Worm (Caenorhabditis elegans) whole organism, midembryonic: Measurements from ENCODE around the gene Y79H2A.4.

Experiments
- T22C8.4 ChIP-seq: fragments of 200-800 bp; sonication (Bioruptor generic); IDR thresholded peaks from 2 replicates; pipeline ENCODE4 v1.3.6; 2022; ENCODE audit warnings: missing genetic modification characterization, missing compliant biosample characterization
- cog-1 ChIP-seq: sonication (generic microtip); optimal IDR thresholded peaks from 2 replicates; lab custom pipeline; 2016; ENCODE audit warnings: missing genetic modification characterization, missing compliant biosample characterization
- flt-1 ChIP-seq: fragments of 200-800 bp; sonication (Bioruptor generic); IDR thresholded peaks from 2 replicates; pipeline ENCODE4 v1.3.6; 2022; ENCODE audit warnings: missing genetic modification characterization, missing compliant biosample characterization
- klf-2 ChIP-seq: fragments of 200-800 bp; sonication (Bioruptor generic); conservative IDR thresholded peaks from 2 replicates; pipeline ENCODE4 v1.3.6; 2022; ENCODE audit warnings: missing genetic modification reagents, missing genetic modification characterization, missing compliant biosample characterization
- med-1 ChIP-seq: sonication (generic microtip); optimal IDR thresholded peaks from 2 replicates; lab custom pipeline; 2017; ENCODE audit warnings: missing genetic modification characterization, mild to moderate bottlenecking, missing compliant biosample characterization, antibody characterized with exemption, missing genetic modification reagents; ENCODE audit not compliant: insufficient read depth
- ref-1 ChIP-seq: fragments of 200-800 bp; sonication (Bioruptor generic); conservative IDR thresholded peaks from 2 replicates; pipeline ENCODE4 v1.3.6; 2022; ENCODE audit warnings: missing genetic modification reagents, missing genetic modification characterization, missing compliant biosample characterization
- tab-1 ChIP-seq: fragments of 200-800 bp; sonication (Bioruptor generic); IDR thresholded peaks from 2 replicates; pipeline ENCODE4 v1.3.6; 2022; ENCODE audit warnings: missing genetic modification characterization, missing compliant biosample characterization
- ztf-23 ChIP-seq: fragments of 200-800 bp; sonication (Bioruptor generic); IDR thresholded peaks from 2 replicates; pipeline ENCODE4 v1.3.6; 2022; ENCODE audit warnings: missing genetic modification reagents, missing genetic modification characterization, missing compliant biosample characterization
- ztf-29 ChIP-seq: fragments of 200-800 bp; sonication (Bioruptor generic); IDR thresholded peaks from 2 replicates; pipeline ENCODE4 v1.3.6; 2022; ENCODE audit warnings: missing genetic modification reagents, missing genetic modification characterization, missing compliant biosample characterization

- TF ChIP-seq ztf-23 (GFP tag; lab: Robert Waterston, UW), result no peak
- TF ChIP-seq flt-1 (GFP tag; lab: Robert Waterston, UW), result no peak
- no peak for TF ChIP-seq cog-1 (tag; lab: Kevin White, UChicago)
- TF ChIP-seq med-1 (GFP tag; lab: Kevin White, UChicago), result no peak
- TF ChIP-seq ztf-29 (GFP tag; lab: Robert Waterston, UW), result no peak
- TF ChIP-seq ref-1 (GFP tag; lab: Robert Waterston, UW), result no peak
- no peak for TF ChIP-seq T22C8.4 (GFP tag; lab: Robert Waterston, UW)
- 0 out of 2 replicates have a peak, but pooled peaks have one; percentile 11 for TF ChIP-seq tab-1 (GFP tag; lab: Robert Waterston, UW)
- no peak for TF ChIP-seq klf-2 (GFP tag; lab: Robert Waterston, UW)
These were observed 20.3 kb downstream of the Y79H2A.4 start, which contains the start of gene zyg-8 for ce11 chrIII:12061413-12061812.
